Worm (Caenorhabditis elegans) whole organism, L2 larva: Measurements from ENCODE around the gene ZK1010.12.

Experiments
- C34F6.9 ChIP-seq: fragments of 150-350 bp; optimal IDR thresholded peaks from 2 replicates; lab custom pipeline; 2014; ENCODE audit warnings: missing biosample characterization, missing genetic modification characterization
- F13H6.1 ChIP-seq: sonication (generic microtip); optimal IDR thresholded peaks from 2 replicates; lab custom pipeline; 2016; ENCODE audit warnings: missing genetic modification characterization, missing compliant biosample characterization
- Y55F3AM.14 ChIP-seq: fragments of 200-800 bp; sonication (Bioruptor generic); optimal IDR thresholded peaks from 2 replicates; lab custom pipeline; 2018; ENCODE audit warnings: mild to moderate bottlenecking, missing genetic modification characterization, missing compliant biosample characterization
- ZK546.5 ChIP-seq: sonication (generic microtip); optimal IDR thresholded peaks from 2 replicates; lab custom pipeline; 2017; ENCODE audit warnings: missing biosample characterization, missing genetic modification characterization
- aly-2 ChIP-seq: fragments of 150-350 bp; optimal IDR thresholded peaks from 2 replicates; lab custom pipeline; 2014; ENCODE audit warnings: missing biosample characterization, missing genetic modification characterization
- ama-1 ChIP-seq: fragments of 150-350 bp; optimal IDR thresholded peaks from 2 replicates; lab custom pipeline; 2018; ENCODE audit warnings: inconsistent platforms
- ceh-16 ChIP-seq: fragments of 150-350 bp; optimal IDR thresholded peaks from 2 replicates; lab custom pipeline; 2014; ENCODE audit warnings: missing biosample characterization, missing genetic modification characterization
- crh-2 ChIP-seq: sonication (generic microtip); optimal IDR thresholded peaks from 2 replicates; lab custom pipeline; 2017; ENCODE audit warnings: missing biosample characterization, missing genetic modification characterization
- dmd-4 ChIP-seq: sonication (generic microtip); optimal IDR thresholded peaks from 2 replicates; lab custom pipeline; 2017; ENCODE audit warnings: missing biosample characterization, missing genetic modification characterization
- egl-27 ChIP-seq: sonication (generic microtip); optimal IDR thresholded peaks from 3 replicates; lab custom pipeline; 2017; ENCODE audit warnings: missing biosample characterization, missing genetic modification reagents, missing genetic modification characterization
- elt-1 ChIP-seq: fragments of 150-350 bp; optimal IDR thresholded peaks from 2 replicates; lab custom pipeline; 2014; ENCODE audit warnings: missing biosample characterization, missing genetic modification characterization
- elt-3 ChIP-seq: sonication (generic microtip); optimal IDR thresholded peaks from 2 replicates; lab custom pipeline; 2017; ENCODE audit warnings: missing biosample characterization, missing genetic modification characterization
- fos-1 ChIP-seq: fragments of 150-350 bp; optimal IDR thresholded peaks from 2 replicates; lab custom pipeline; 2014; ENCODE audit warnings: missing biosample characterization, missing genetic modification characterization
- gmeb-1 ChIP-seq: fragments of 150-350 bp; optimal IDR thresholded peaks from 2 replicates; lab custom pipeline; 2014; ENCODE audit warnings: missing biosample characterization, missing genetic modification characterization
- lin-11 ChIP-seq: fragments of 150-350 bp; sonication (generic microtip); optimal IDR thresholded peaks from 2 replicates; lab custom pipeline; 2014; ENCODE audit warnings: missing biosample characterization, missing genetic modification characterization, inconsistent platforms, mixed read lengths
- lin-13 ChIP-seq: fragments of 150-350 bp; optimal IDR thresholded peaks from 2 replicates; lab custom pipeline; 2014; ENCODE audit warnings: missing biosample characterization, missing genetic modification reagents, missing genetic modification characterization
- lin-39 ChIP-seq: fragments of 150-350 bp; optimal IDR thresholded peaks from 2 replicates; lab custom pipeline; 2014; ENCODE audit warnings: missing biosample characterization, missing genetic modification reagents, missing genetic modification characterization
- lsy-2 ChIP-seq, 2 experiments: fragments of 150-350 bp in 1 of 2; sonication (generic microtip) in 1 of 2; optimal IDR thresholded peaks; 2 replicates each; lab custom pipeline; 2014 to 2017; ENCODE audit warnings: missing biosample characterization in 2 of 2, missing genetic modification characterization in 2 of 2
- mab-5 ChIP-seq: fragments of 150-350 bp; optimal IDR thresholded peaks from 2 replicates; lab custom pipeline; 2014; ENCODE audit warnings: missing biosample characterization, missing genetic modification characterization
- mbf-1 ChIP-seq: sonication (generic microtip); optimal IDR thresholded peaks from 2 replicates; lab custom pipeline; 2017; ENCODE audit warnings: missing biosample characterization, missing genetic modification characterization
- mdl-1 ChIP-seq, 2 experiments: fragments of 150-350 bp in 1 of 2; sonication (generic microtip) in 1 of 2; optimal IDR thresholded peaks; 2 replicates each; lab custom pipeline; 2017; ENCODE audit warnings: missing biosample characterization in 2 of 2, missing genetic modification characterization in 2 of 2
- nhr-10 ChIP-seq: sonication (generic microtip); optimal IDR thresholded peaks from 2 replicates; lab custom pipeline; 2017; ENCODE audit warnings: missing biosample characterization, missing genetic modification characterization
- nhr-11 ChIP-seq: fragments of 150-350 bp; optimal IDR thresholded peaks from 2 replicates; lab custom pipeline; 2014; ENCODE audit warnings: missing biosample characterization, missing genetic modification characterization
- nhr-12 ChIP-seq: fragments of 150-350 bp; optimal IDR thresholded peaks from 2 replicates; lab custom pipeline; 2014; ENCODE audit warnings: missing biosample characterization, missing genetic modification characterization
- nhr-129 ChIP-seq: fragments of 150-350 bp; optimal IDR thresholded peaks from 2 replicates; lab custom pipeline; 2014; ENCODE audit warnings: missing biosample characterization, missing genetic modification characterization
- nhr-21 ChIP-seq: fragments of 150-350 bp; optimal IDR thresholded peaks from 2 replicates; lab custom pipeline; 2014; ENCODE audit warnings: missing biosample characterization, missing genetic modification characterization
- nhr-237 ChIP-seq: fragments of 150-350 bp; optimal IDR thresholded peaks from 2 replicates; lab custom pipeline; 2014; ENCODE audit warnings: missing biosample characterization, missing genetic modification characterization
- nhr-25 ChIP-seq: fragments of 150-350 bp; sonication (generic microtip); optimal IDR thresholded peaks from 3 replicates; lab custom pipeline; 2014; ENCODE audit warnings: missing biosample characterization, missing genetic modification characterization
- nhr-6 ChIP-seq: fragments of 150-350 bp; optimal IDR thresholded peaks from 2 replicates; lab custom pipeline; 2014; ENCODE audit warnings: missing biosample characterization, missing genetic modification characterization
- sem-4 ChIP-seq: fragments of 150-350 bp; optimal IDR thresholded peaks from 2 replicates; lab custom pipeline; 2014; ENCODE audit warnings: missing biosample characterization, missing genetic modification reagents, missing genetic modification characterization
- skn-1 ChIP-seq: sonication (generic microtip); optimal IDR thresholded peaks from 2 replicates; lab custom pipeline; 2017; ENCODE audit warnings: missing biosample characterization, missing genetic modification characterization
- sma-3 ChIP-seq: sonication (generic microtip); optimal IDR thresholded peaks from 2 replicates; lab custom pipeline; 2016; ENCODE audit warnings: missing genetic modification reagents, missing genetic modification characterization, missing compliant biosample characterization
- sma-9 ChIP-seq, 2 experiments: fragments of 150-350 bp in 1 of 2; sonication (generic microtip) in 1 of 2; optimal IDR thresholded peaks; 2 replicates each; lab custom pipeline; 2014 to 2016; ENCODE audit warnings: missing genetic modification characterization in 2 of 2, mild to moderate bottlenecking in 1 of 2, missing biosample characterization in 1 of 2, missing compliant biosample characterization in 1 of 2, missing genetic modification reagents in 1 of 2, moderate library complexity in 1 of 2
- unc-55 ChIP-seq: fragments of 150-350 bp; sonication (generic microtip); optimal IDR thresholded peaks from 3 replicates; lab custom pipeline; 2014; ENCODE audit warnings: missing biosample characterization, missing genetic modification reagents, missing genetic modification characterization
- ztf-1 ChIP-seq: fragments of 200-800 bp; sonication (Bioruptor generic); conservative IDR thresholded peaks from 2 replicates; pipeline ENCODE4 v1.3.6; 2022; ENCODE audit warnings: missing genetic modification characterization, missing compliant biosample characterization
- ztf-4 ChIP-seq: fragments of 150-350 bp; optimal IDR thresholded peaks from 2 replicates; lab custom pipeline; 2014; ENCODE audit warnings: missing biosample characterization, missing genetic modification characterization

Gene ZK1010.12

DNA sequence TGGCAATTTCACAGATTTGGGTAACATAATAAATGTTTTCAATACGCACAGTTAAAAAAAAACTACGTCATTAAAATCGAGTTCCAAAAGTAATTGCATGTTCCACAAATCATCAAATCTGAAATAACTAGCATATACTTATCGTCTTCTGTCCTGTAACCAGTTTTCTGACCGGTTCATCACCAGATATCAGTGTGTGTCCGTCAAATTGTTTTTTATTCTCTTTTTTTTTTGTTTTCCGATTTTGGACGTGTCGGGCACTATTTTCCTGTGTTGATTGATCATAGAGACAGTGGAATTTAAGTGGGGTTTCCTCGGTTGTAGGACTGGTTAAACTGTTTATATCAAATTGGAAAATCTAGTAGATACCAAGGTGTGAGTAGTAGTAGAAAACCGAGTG lies 22.8 kb downstream of the ZK1010.12 start:
- no peak for TF ChIP-seq ceh-16 (tag; lab: Kevin White, UChicago)
- TF ChIP-seq fos-1 (tag; lab: Kevin White, UChicago) = no peak
- TF ChIP-seq unc-55 (GFP tag; lab: Kevin White, UChicago) = no peak
- TF ChIP-seq ztf-4 (tag; lab: Kevin White, UChicago) = no peak
- TF ChIP-seq mdl-1 (tag; optimal IDR thresholded peaks at IDR 0.05; lab: Kevin White, UChicago) = no peak
- no peak for TF ChIP-seq nhr-10

DNA sequence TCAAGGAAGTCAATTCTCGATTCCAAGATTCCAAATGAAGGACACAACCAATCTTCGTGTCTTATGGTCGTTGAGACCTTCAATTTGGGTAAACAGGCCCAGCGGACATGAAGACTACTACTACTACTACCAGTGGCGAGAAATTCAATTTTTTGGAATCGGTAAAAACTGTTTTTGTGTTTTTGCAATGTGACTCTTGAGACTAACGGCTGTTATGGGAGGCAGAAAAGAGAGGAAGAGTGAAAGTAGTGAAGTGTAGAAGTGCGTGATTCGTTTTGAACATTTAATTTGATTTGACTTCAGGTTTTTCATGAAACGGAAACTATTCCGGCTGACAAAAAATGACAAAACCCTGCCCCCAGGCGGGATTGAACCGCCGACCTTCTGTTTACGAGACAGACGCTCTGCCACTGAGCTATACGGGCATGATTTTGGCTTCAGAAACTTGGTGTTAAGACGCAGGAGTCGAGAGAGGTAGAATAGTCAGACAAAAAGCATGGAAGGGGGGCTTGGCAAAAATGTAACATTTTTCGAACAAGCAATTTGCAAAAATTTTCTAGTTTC lies 24.7 kb downstream of the ZK1010.12 start:
- TF ChIP-seq mab-5 (tag; lab: Kevin White, UChicago) (no peak), nhr-10 (no peak), ztf-4 (tag; lab: Kevin White, UChicago) (no peak), ceh-16 (tag; lab: Kevin White, UChicago) (no peak), nhr-11 (tag; lab: Kevin White, UChicago) (no peak), nhr-21 (tag; lab: Kevin White, UChicago) (peak; percentile 41), F13H6.1 (no peak), lin-39 (tag; lab: Kevin White, UChicago) (no peak), Y55F3AM.14 (GFP tag; lab: Kevin White, UChicago) (no peak), gmeb-1 (peak; percentile 52), ztf-1 (no peak), nhr-6 (tag; lab: Kevin White, UChicago) (peak; percentile 15), C34F6.9 (tag; lab: Kevin White, UChicago) (peak; percentile 50), sem-4 (peak; percentile 63), fos-1 (tag; lab: Kevin White, UChicago) (peak; percentile 43), ama-1 (lab: Kevin White, UChicago) (no peak), ZK546.5 (tag; lab: Kevin White, UChicago) (no peak), nhr-237 (tag; lab: Kevin White, UChicago) (no peak), dmd-4 (tag; lab: Kevin White, UChicago) (no peak), mbf-1 (tag; lab: Kevin White, UChicago) (no peak), skn-1 (no peak), nhr-129 (peak; percentile 37), lin-13 (GFP tag; lab: Kevin White, UChicago) (peak; percentile 62), crh-2 (peak; percentile 30), nhr-25 (tag; lab: Kevin White, UChicago) (peak; percentile 45), unc-55 (GFP tag; lab: Kevin White, UChicago) (peak; percentile 31), lin-11 (tag; lab: Kevin White, UChicago) (peak; percentile 21), lsy-2 (tag; optimal IDR thresholded peaks at IDR 0.05; lab: Kevin White, UChicago) (peak; percentile 38 to 48), aly-2 (tag; lab: Kevin White, UChicago) (no peak), elt-3 (tag; lab: Kevin White, UChicago) (no peak)

DNA sequence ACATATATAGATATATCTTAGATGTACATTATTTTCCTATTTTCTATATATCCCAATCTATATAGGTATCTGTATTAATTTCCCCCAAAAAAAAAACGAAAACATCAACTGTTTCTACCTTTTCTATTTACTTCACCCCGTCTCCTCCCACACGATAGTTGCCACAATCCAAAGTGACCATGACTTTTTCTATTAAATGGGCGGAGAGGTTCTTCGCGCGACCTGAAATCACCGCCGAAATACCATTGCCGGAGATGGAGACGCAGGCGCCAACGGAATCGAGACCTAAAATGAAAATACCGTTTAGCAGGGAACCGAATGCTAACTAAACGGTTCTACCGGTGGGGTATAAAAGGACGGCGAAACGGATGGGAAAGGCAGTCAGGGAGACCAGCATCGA lies 27.5 kb downstream of the ZK1010.12 start, which contains the start of gene col-98:
TSS of gene col-98 (plus strand) at position 390 of the 400 bp plus-strand sequence.
- TF ChIP-seq lin-11 (tag; lab: Kevin White, UChicago) (no peak), sma-3 (peak; percentile 2), nhr-21 (tag; lab: Kevin White, UChicago) (peak; percentile 29)

DNA sequence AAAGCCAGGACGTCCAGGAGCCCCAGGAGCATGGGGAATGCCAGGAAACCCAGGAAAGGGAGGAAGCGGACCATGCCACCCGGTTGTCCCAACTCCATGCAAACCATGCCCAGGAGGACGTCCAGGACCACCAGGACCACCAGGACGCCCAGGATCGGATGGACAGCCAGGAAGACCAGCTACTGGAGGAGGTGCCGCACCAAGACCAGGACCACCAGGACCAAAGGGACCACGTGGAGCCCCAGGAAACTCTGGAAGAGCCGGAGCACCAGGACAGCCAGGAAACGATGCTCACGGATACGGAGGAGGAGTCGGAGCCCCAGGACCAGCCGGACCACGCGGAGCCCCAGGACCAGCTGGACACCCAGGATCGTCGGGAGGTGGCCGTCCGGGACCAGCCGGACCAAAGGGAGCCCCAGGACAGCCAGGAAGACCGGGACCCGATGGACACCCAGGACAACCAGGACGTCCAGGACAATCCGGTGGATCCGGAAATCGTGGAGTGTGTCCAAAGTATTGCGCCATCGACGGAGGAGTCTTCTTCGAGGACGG lies 28.5 kb downstream of the ZK1010.12 start:
- TF ChIP-seq gmeb-1 (no peak), lin-13 (GFP tag; lab: Kevin White, UChicago) (no peak), mdl-1 (tag; optimal IDR thresholded peaks at IDR 0.05; lab: Kevin White, UChicago) (no peak), C34F6.9 (tag; lab: Kevin White, UChicago) (no peak), egl-27 (tag; lab: Kevin White, UChicago) (no peak), ztf-1 (no peak), sma-9 (GFP tag; optimal IDR thresholded peaks at IDR 0.05; lab: Kevin White, UChicago) (no peak), sma-9 (tag; optimal IDR thresholded peaks at IDR 0.05; lab: Kevin White, UChicago) (no peak), aly-2 (tag; lab: Kevin White, UChicago) (no peak), F13H6.1 (no peak), elt-3 (tag; lab: Kevin White, UChicago) (no peak), nhr-129 (no peak), ama-1 (lab: Kevin White, UChicago) (no peak), nhr-6 (tag; lab: Kevin White, UChicago) (no peak), lin-11 (tag; lab: Kevin White, UChicago) (no peak), nhr-237 (tag; lab: Kevin White, UChicago) (no peak), elt-1 (tag; lab: Kevin White, UChicago) (no peak), nhr-21 (tag; lab: Kevin White, UChicago) (no peak), nhr-12 (tag; lab: Kevin White, UChicago) (no peak), lin-39 (tag; lab: Kevin White, UChicago) (no peak)
